Fruit fly (Drosophila melanogaster): ENCODE measurements around the gene CG34174.

CG34174 gene

DNA sequence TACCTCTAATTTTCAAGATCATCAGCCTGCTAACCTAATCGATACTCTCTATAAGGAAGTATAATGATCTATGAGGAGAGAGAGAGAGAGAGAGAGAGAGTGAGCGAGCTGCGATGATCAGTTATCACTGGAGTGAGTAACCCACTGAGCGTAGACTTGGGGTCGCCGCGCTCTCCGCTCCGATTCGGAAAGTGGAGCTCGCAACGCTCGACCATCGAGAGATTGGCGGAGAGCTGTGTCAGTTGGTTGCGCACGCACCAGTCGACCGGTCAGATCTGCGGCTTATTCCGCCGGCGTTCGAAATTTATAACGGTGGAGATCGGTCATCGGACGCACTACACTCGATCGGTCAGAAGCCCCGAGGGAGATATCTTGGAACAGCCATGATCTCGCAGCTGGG, 28.1 kb downstream of the CG34174 start, which contains the start of gene CG4267 (continued):
- TF ChIP-seq gce (GFP tag; IDR thresholded peaks at IDR 0.05) (0 out of 3 replicates have a peak, but pooled peaks have one; percentile 9), CG1529 (GFP tag; optimal IDR thresholded peaks at IDR 0.05) (no peak), pan (optimal IDR thresholded peaks at IDR 0.05) (no peak), pan (GFP tag; optimal IDR thresholded peaks at IDR 0.05 in 1 of 2, IDR thresholded peaks at IDR 0.05 in 1 of 2) (peak in 1 of 2 experiments; percentile 10), unc-4 (GFP tag; IDR thresholded peaks at IDR 0.05; ENCODE audit: partially characterized antibody) (peak; percentile 34), CG6813 (GFP tag; optimal IDR thresholded peaks at IDR 0.05) (no peak), eyg (GFP tag; optimal IDR thresholded peaks at IDR 0.05) (no peak), onecut (GFP tag; IDR thresholded peaks at IDR 0.05) (0 out of 2 replicates have a peak, but pooled peaks have one; percentile 9), p53 (GFP tag; optimal IDR thresholded peaks at IDR 0.05) (no peak), slbo (GFP tag; IDR thresholded peaks at IDR 0.05) (0 out of 2 replicates have a peak, but pooled peaks have one; percentile 24), Med (GFP tag) (peak; percentile 80), yki (optimal IDR thresholded peaks at IDR 0.05) (peak; percentile 87), zen2 (GFP tag; IDR thresholded peaks at IDR 0.05; ENCODE audit: partially characterized antibody) (peak; percentile 67; the same call in 2 of the 3 replicates), CG17802 (tag; optimal IDR thresholded peaks at IDR 0.05) (no peak), chm (GFP tag; IDR thresholded peaks at IDR 0.05) (peak; percentile 60), BEAF-32 (GFP tag; optimal IDR thresholded peaks at IDR 0.05) (no peak), run (tag; optimal IDR thresholded peaks at IDR 0.05) (no peak), CTCF (GFP tag; optimal IDR thresholded peaks at IDR 0.05) (no peak), lmd (GFP tag; IDR thresholded peaks at IDR 0.05) (0 out of 2 replicates have a peak, but pooled peaks have one; percentile 10), dati (GFP tag; IDR thresholded peaks at IDR 0.05) (no peak), hkb (optimal IDR thresholded peaks at IDR 0.05) (no peak), hkb (GFP tag; IDR thresholded peaks at IDR 0.05) (0 out of 2 replicates have a peak, but pooled peaks have one; percentile 31), CG11247 (GFP tag; IDR thresholded peaks at IDR 0.05) (peak; percentile 6; the same call in 1 of the 2 replicates), vvl (GFP tag; IDR thresholded peaks at IDR 0.05) (peak; percentile 40; the same call in 1 of the 2 replicates), gro (GFP tag; optimal IDR thresholded peaks at IDR 0.05) (peak; percentile 40), ci (GFP tag; IDR thresholded peaks at IDR 0.05) (peak; percentile 52; the same call in 1 of the 3 replicates), CG17359 (tag; optimal IDR thresholded peaks at IDR 0.05) (no peak), CG6254 (GFP tag; optimal IDR thresholded peaks at IDR 0.05) (no peak), Jarid2 (GFP tag; optimal IDR thresholded peaks at IDR 0.05) (peak; percentile 80), CG34224 (GFP tag; IDR thresholded peaks at IDR 0.05; ENCODE audit: partially characterized antibody) (peak; percentile 68), hbn (GFP tag; IDR thresholded peaks at IDR 0.05; ENCODE audit: partially characterized antibody) (peak; percentile 50), Bgb (GFP tag; IDR thresholded peaks at IDR 0.05; ENCODE audit: partially characterized antibody) (peak; percentile 34; the same call in 1 of the 2 replicates), CG18619 (GFP tag; optimal IDR thresholded peaks at IDR 0.05) (no peak), zfh1 (GFP tag; IDR thresholded peaks at IDR 0.05) (0 out of 3 replicates have a peak, but pooled peaks have one; percentile 43), CG11456 (GFP tag; IDR thresholded peaks at IDR 0.05) (0 out of 3 replicates have a peak, but pooled peaks have one; percentile 35), Fer2 (tag; optimal IDR thresholded peaks at IDR 0.05) (no peak), aop (GFP tag; IDR thresholded peaks at IDR 0.05) (no peak), Dll (GFP tag; IDR thresholded peaks at IDR 0.05; ENCODE audit: partially characterized antibody) (peak; percentile 63), Doc3 (GFP tag; IDR thresholded peaks at IDR 0.05; ENCODE audit: partially characterized antibody) (peak; percentile 32; the same call in 1 of the 3 replicates), Fer3 (tag; optimal IDR thresholded peaks at IDR 0.05) (no peak), Drgx (GFP tag; IDR thresholded peaks at IDR 0.05) (0 out of 2 replicates have a peak, but pooled peaks have one; percentile 22), Dref (GFP tag; IDR thresholded peaks at IDR 0.05) (no peak), zf30C (GFP tag; optimal IDR thresholded peaks at IDR 0.05) (no peak), CG11093 (GFP tag; IDR thresholded peaks at IDR 0.05) (no peak), chinmo (GFP tag; IDR thresholded peaks at IDR 0.05; ENCODE audit: partially characterized antibody) (peak; percentile 90; the same call in 3 of the 4 replicates), ERR (GFP tag; optimal IDR thresholded peaks at IDR 0.05) (no peak), Trl (optimal IDR thresholded peaks at IDR 0.05) (peak; percentile 90 to 93), Trl (GFP tag; optimal IDR thresholded peaks at IDR 0.05) (no peak), lbe (GFP tag; optimal IDR thresholded peaks at IDR 0.05) (no peak)

Data from whole organism, embryonic.